Fruit fly (Drosophila melanogaster) whole organism, embryonic: ENCODE data around the gene CG43638.

Source experiments
- Atf3 ChIP-seq: fragments of 200-800 bp; sonication (Bioruptor generic); optimal IDR thresholded peaks from 3 replicates; lab custom pipeline; 2016; ENCODE audit warnings: missing biosample characterization, missing genetic modification characterization
- CG11085 ChIP-seq: fragments of 200-800 bp; sonication (Bioruptor generic); IDR thresholded peaks from 2 replicates; pipeline ENCODE4 v1.3.6; 2022; ENCODE audit warnings: missing biosample characterization, missing genetic modification characterization
- CG12391 ChIP-seq: fragments of 200-800 bp; sonication (Bioruptor generic); optimal IDR thresholded peaks from 3 replicates; lab custom pipeline; 2018; ENCODE audit warnings: missing biosample characterization, mild to moderate bottlenecking, missing genetic modification characterization, moderate library complexity
- CG12744 ChIP-seq: fragments of 200-800 bp; sonication (Bioruptor generic); optimal IDR thresholded peaks from 2 replicates; lab custom pipeline; 2016; ENCODE audit warnings: missing biosample characterization, missing genetic modification characterization
- CG13894 ChIP-seq: fragments of 200-800 bp; sonication (Bioruptor generic); optimal IDR thresholded peaks from 3 replicates; lab custom pipeline; 2018; ENCODE audit warnings: missing biosample characterization, mild to moderate bottlenecking, missing genetic modification characterization, moderate library complexity
- CG17361 ChIP-seq: fragments of 200-800 bp; sonication (Bioruptor generic); IDR thresholded peaks from 3 replicates; pipeline ENCODE4 v1.3.6; 2022; ENCODE audit warnings: missing biosample characterization, missing genetic modification characterization
- CG17612 ChIP-seq: fragments of 200-800 bp; sonication (Bioruptor generic); IDR thresholded peaks from 2 replicates; pipeline ENCODE4 v1.3.6; 2022; ENCODE audit warnings: missing biosample characterization, missing genetic modification characterization
- CG2129 ChIP-seq: fragments of 200-800 bp; sonication (Bioruptor generic); IDR thresholded peaks from 2 replicates; pipeline ENCODE4 v1.3.6; 2022; ENCODE audit warnings: missing biosample characterization, missing genetic modification characterization; ENCODE audit not compliant: partially characterized antibody
- CG2889 ChIP-seq: fragments of 200-800 bp; sonication (Bioruptor generic); IDR thresholded peaks from 3 replicates; pipeline ENCODE4 v1.3.6; 2022; ENCODE audit warnings: missing biosample characterization, missing genetic modification characterization
- CG3726 ChIP-seq: fragments of 200-800 bp; sonication (Bioruptor generic); IDR thresholded peaks from 3 replicates; pipeline ENCODE4, ENCODE4 v1.3.6; 2022; ENCODE audit warnings: missing biosample characterization, missing genetic modification characterization
- CG4404 ChIP-seq: fragments of 200-800 bp; sonication (Bioruptor generic); IDR thresholded peaks from 2 replicates; pipeline ENCODE4 v1.3.6; 2022; ENCODE audit warnings: missing biosample characterization, missing genetic modification characterization
- CG5245 ChIP-seq: fragments of 200-800 bp; sonication (Bioruptor generic); optimal IDR thresholded peaks from 3 replicates; lab custom pipeline; 2016; ENCODE audit warnings: missing biosample characterization, missing genetic modification characterization
- CG6683 ChIP-seq: fragments of 200-800 bp; sonication (Bioruptor generic); optimal IDR thresholded peaks from 2 replicates; lab custom pipeline; 2017; ENCODE audit warnings: missing biosample characterization, mild to moderate bottlenecking, missing genetic modification characterization, missing genetic modification reagents
- CG6765 ChIP-seq: fragments of 200-800 bp; sonication (Bioruptor generic); optimal IDR thresholded peaks from 3 replicates; lab custom pipeline; 2017; ENCODE audit warnings: missing biosample characterization, mild to moderate bottlenecking, missing genetic modification characterization
- CG6854 ChIP-seq: fragments of 200-800 bp; sonication (Bioruptor generic); optimal IDR thresholded peaks from 3 replicates; lab custom pipeline; 2017; ENCODE audit warnings: missing biosample characterization, mild to moderate bottlenecking, missing genetic modification characterization
- CG7357 ChIP-seq: fragments of 200-800 bp; sonication (Bioruptor generic); IDR thresholded peaks from 3 replicates; pipeline ENCODE4 v1.3.6; 2022; ENCODE audit warnings: missing biosample characterization, missing genetic modification characterization
- CG7556 ChIP-seq: fragments of 200-800 bp; sonication (Bioruptor generic); optimal IDR thresholded peaks from 2 replicates; lab custom pipeline; 2017; ENCODE audit warnings: missing biosample characterization, mild to moderate bottlenecking, missing genetic modification characterization
- CG8388 ChIP-seq: fragments of 200-800 bp; sonication (Bioruptor generic); optimal IDR thresholded peaks from 2 replicates; lab custom pipeline; 2019; ENCODE audit warnings: missing biosample characterization, mild to moderate bottlenecking, missing genetic modification characterization, moderate library complexity
- CG8944 ChIP-seq: fragments of 200-800 bp; sonication (Bioruptor generic); optimal IDR thresholded peaks from 3 replicates; lab custom pipeline; 2016; ENCODE audit warnings: missing biosample characterization, missing genetic modification characterization
- CG9609 ChIP-seq: fragments of 200-800 bp; sonication (Bioruptor generic); optimal IDR thresholded peaks from 3 replicates; lab custom pipeline; 2016; ENCODE audit warnings: missing biosample characterization, missing genetic modification characterization
- CG9797 ChIP-seq: fragments of 200-800 bp; sonication (Bioruptor generic); optimal IDR thresholded peaks from 3 replicates; lab custom pipeline; 2018; ENCODE audit warnings: missing biosample characterization, mild to moderate bottlenecking, missing genetic modification characterization
- CG9817 ChIP-seq: fragments of 200-800 bp; sonication (Bioruptor generic); optimal IDR thresholded peaks from 2 replicates; lab custom pipeline; 2018; ENCODE audit warnings: missing biosample characterization, mild to moderate bottlenecking, missing genetic modification characterization, moderate library complexity
- CHES-1-like ChIP-seq: fragments of 200-800 bp; sonication (Bioruptor generic); optimal IDR thresholded peaks from 2 replicates; lab custom pipeline; 2016; ENCODE audit warnings: missing biosample characterization, missing genetic modification characterization
- CTCF ChIP-seq: fragments of 200-800 bp; sonication (Bioruptor generic); optimal IDR thresholded peaks from 2 replicates; lab custom pipeline; 2017; ENCODE audit warnings: missing biosample characterization, mild to moderate bottlenecking, missing genetic modification characterization, moderate library complexity
- Drgx ChIP-seq: fragments of 200-800 bp; sonication (Bioruptor generic); IDR thresholded peaks from 2 replicates; pipeline ENCODE4 v1.3.6; 2022; ENCODE audit warnings: missing biosample characterization, missing genetic modification characterization
- Elba2 ChIP-seq: fragments of 200-800 bp; sonication (Bioruptor generic); optimal IDR thresholded peaks from 3 replicates; lab custom pipeline; 2016; ENCODE audit warnings: missing biosample characterization, missing genetic modification characterization
- Ets65A ChIP-seq: fragments of 200-800 bp; sonication (Bioruptor generic); peaks from one replicate; lab custom pipeline; 2016; ENCODE audit warnings: missing biosample characterization, missing genetic modification characterization
- Hand ChIP-seq: fragments of 200-800 bp; sonication (Bioruptor generic); optimal IDR thresholded peaks from 2 replicates; lab custom pipeline; 2017; ENCODE audit warnings: mild to moderate bottlenecking, missing biosample characterization, missing genetic modification reagents, missing genetic modification characterization
- Oaz ChIP-seq: fragments of 200-800 bp; sonication (Bioruptor generic); IDR thresholded peaks from 2 replicates; pipeline ENCODE4 v1.3.6; 2022; ENCODE audit warnings: missing biosample characterization, missing genetic modification characterization
- Rx ChIP-seq: fragments of 200-800 bp; sonication (Bioruptor generic); IDR thresholded peaks from 2 replicates; pipeline ENCODE4 v1.3.6; 2022; ENCODE audit warnings: missing biosample characterization, missing genetic modification characterization
- Six4 ChIP-seq: fragments of 200-800 bp; sonication (Bioruptor generic); optimal IDR thresholded peaks from 2 replicates; lab custom pipeline; 2016; ENCODE audit warnings: missing biosample characterization, missing genetic modification characterization
- Sox102F ChIP-seq: fragments of 200-800 bp; sonication (Bioruptor generic); optimal IDR thresholded peaks from 2 replicates; lab custom pipeline; 2018; ENCODE audit warnings: missing biosample characterization, mild to moderate bottlenecking, missing genetic modification characterization, moderate library complexity
- abd-A ChIP-seq: fragments of 200-800 bp; sonication (Bioruptor generic); optimal IDR thresholded peaks from 3 replicates; lab custom pipeline; 2019; ENCODE audit warnings: missing biosample characterization, mild to moderate bottlenecking, missing genetic modification characterization, moderate library complexity
- bbx ChIP-seq: fragments of 200-800 bp; sonication (Bioruptor generic); IDR thresholded peaks from 2 replicates; pipeline ENCODE4 v1.3.6; 2022; ENCODE audit warnings: missing biosample characterization, missing genetic modification characterization; ENCODE audit not compliant: partially characterized antibody
- cad ChIP-seq: fragments of >200 bp; optimal IDR thresholded peaks from 2 replicates; lab custom pipeline; 2017; ENCODE audit warnings: missing biosample characterization, missing genetic modification characterization
- crol ChIP-seq: fragments of 200-800 bp; sonication (Bioruptor generic); IDR thresholded peaks from 2 replicates; pipeline ENCODE4 v1.3.6; 2022; ENCODE audit warnings: missing biosample characterization, missing genetic modification characterization
- dm ChIP-seq: fragments of 200-800 bp; sonication (Bioruptor generic); optimal IDR thresholded peaks from 3 replicates; lab custom pipeline; 2016; ENCODE audit warnings: missing biosample characterization, missing genetic modification characterization
- eve ChIP-seq, 2 experiments: fragments of >200 bp; optimal IDR thresholded peaks; 2 replicates each; lab custom pipeline; 2017; ENCODE audit warnings: missing biosample characterization in 2 of 2, missing genetic modification characterization in 2 of 2
- fd64A ChIP-seq: fragments of 200-800 bp; sonication (Bioruptor generic); optimal IDR thresholded peaks from 3 replicates; lab custom pipeline; 2018; ENCODE audit warnings: missing biosample characterization, mild to moderate bottlenecking, missing genetic modification characterization
- gce ChIP-seq: fragments of 200-800 bp; sonication (Bioruptor generic); IDR thresholded peaks from 3 replicates; pipeline ENCODE4 v1.3.6; 2022; ENCODE audit warnings: missing biosample characterization, missing genetic modification characterization
- oc ChIP-seq: fragments of 200-800 bp; sonication (Bioruptor generic); optimal IDR thresholded peaks from 2 replicates; lab custom pipeline; 2018; ENCODE audit warnings: missing biosample characterization, mild to moderate bottlenecking, missing genetic modification characterization, moderate library complexity
- p53 ChIP-seq: fragments of 200-800 bp; sonication (Bioruptor generic); optimal IDR thresholded peaks from 2 replicates; lab custom pipeline; 2016; ENCODE audit warnings: missing biosample characterization, missing genetic modification characterization
- pan ChIP-seq, 4 experiments: fragments of >200 bp in 3 of 4; fragments of 200-800 bp in 1 of 4; sonication (Bioruptor generic) in 1 of 4; optimal IDR thresholded peaks in 3 of 4; IDR thresholded peaks in 1 of 4; 2 replicates each; pipeline versions ENCODE4 v1.3.6 to Lab custom; 2017 to 2022; ENCODE audit warnings: missing biosample characterization in 2 of 4, missing genetic modification characterization in 2 of 4, mixed read lengths in 1 of 4
- pfk ChIP-seq: fragments of 200-800 bp; sonication (Bioruptor generic); optimal IDR thresholded peaks from 2 replicates; lab custom pipeline; 2018; ENCODE audit warnings: missing biosample characterization, mild to moderate bottlenecking, missing genetic modification characterization, moderate library complexity
- sim ChIP-seq: fragments of 200-800 bp; sonication (Bioruptor generic); IDR thresholded peaks from 2 replicates; pipeline ENCODE4 v1.3.6; 2022; ENCODE audit warnings: missing biosample characterization, missing genetic modification characterization
- sr ChIP-seq: fragments of 200-800 bp; sonication (Bioruptor generic); IDR thresholded peaks from 3 replicates; pipeline ENCODE4 v1.3.6; 2022; ENCODE audit warnings: missing biosample characterization, missing genetic modification characterization
- ssp ChIP-seq: fragments of 200-800 bp; sonication (Bioruptor generic); IDR thresholded peaks from 2 replicates; pipeline ENCODE4 v1.3.6; 2022; ENCODE audit warnings: missing biosample characterization, missing genetic modification characterization
- vvl ChIP-seq: fragments of 200-800 bp; sonication (Bioruptor generic); IDR thresholded peaks from 2 replicates; pipeline ENCODE4 v1.3.6; 2022; ENCODE audit warnings: missing biosample characterization, missing genetic modification characterization
- wek ChIP-seq: fragments of 200-800 bp; sonication (Bioruptor generic); optimal IDR thresholded peaks from 3 replicates; lab custom pipeline; 2018; ENCODE audit warnings: missing biosample characterization, mild to moderate bottlenecking, missing genetic modification characterization, moderate library complexity
- yki ChIP-seq: fragments of >200 bp; optimal IDR thresholded peaks from 3 replicates; lab custom pipeline; 2018
- zfh2 ChIP-seq: fragments of 200-800 bp; sonication (Bioruptor generic); optimal IDR thresholded peaks from 2 replicates; lab custom pipeline; 2016; ENCODE audit warnings: missing biosample characterization, missing genetic modification characterization

CG43638 gene

DNA sequence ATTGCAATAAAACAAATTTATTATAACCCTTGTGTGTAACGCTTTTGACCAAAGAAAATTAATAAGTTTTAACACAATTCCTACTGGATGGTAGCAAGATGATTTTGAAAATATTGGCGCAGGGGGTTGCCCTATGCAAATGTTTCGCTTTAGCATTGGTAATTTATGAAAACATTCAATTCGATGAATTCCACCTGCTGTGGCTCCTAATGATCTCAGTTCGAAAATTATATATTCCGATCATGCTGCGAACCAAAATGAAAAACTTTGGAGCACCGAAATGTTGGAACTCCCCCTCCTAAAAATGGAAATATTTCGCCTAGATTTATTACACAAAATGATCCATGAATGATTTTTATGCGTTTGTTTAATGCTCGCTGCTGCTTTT is 41.3 kb downstream of the CG43638 start (continued):
- TF ChIP-seq bbx (GFP tag; lab: Robert Waterston, UW): no peak
- TF ChIP-seq gce: no peak
- TF ChIP-seq CG11085: no peak
- no peak for TF ChIP-seq CG2129 (GFP tag; lab: Robert Waterston, UW)
- no peak for TF ChIP-seq CG7357
- no peak for TF ChIP-seq Rx (GFP tag; lab: Robert Waterston, UW)
- TF ChIP-seq Elba2 (GFP tag; lab: Kevin White, UChicago): no peak
- TF ChIP-seq CG8944 (GFP tag; lab: Kevin White, UChicago): no peak
- TF ChIP-seq CG4404 (GFP tag; lab: Robert Waterston, UW): no peak
- TF ChIP-seq fd64A (GFP tag; lab: Kevin White, UChicago): no peak
- TF ChIP-seq vvl: peak; percentile 78
- TF ChIP-seq Hand (GFP tag; lab: Kevin White, UChicago): no peak
- TF ChIP-seq CG8388 (GFP tag; lab: Kevin White, UChicago): no peak
- TF ChIP-seq CTCF: no peak
- TF ChIP-seq sim: no peak
- no peak for TF ChIP-seq oc (tag; lab: Kevin White, UChicago)

DNA sequence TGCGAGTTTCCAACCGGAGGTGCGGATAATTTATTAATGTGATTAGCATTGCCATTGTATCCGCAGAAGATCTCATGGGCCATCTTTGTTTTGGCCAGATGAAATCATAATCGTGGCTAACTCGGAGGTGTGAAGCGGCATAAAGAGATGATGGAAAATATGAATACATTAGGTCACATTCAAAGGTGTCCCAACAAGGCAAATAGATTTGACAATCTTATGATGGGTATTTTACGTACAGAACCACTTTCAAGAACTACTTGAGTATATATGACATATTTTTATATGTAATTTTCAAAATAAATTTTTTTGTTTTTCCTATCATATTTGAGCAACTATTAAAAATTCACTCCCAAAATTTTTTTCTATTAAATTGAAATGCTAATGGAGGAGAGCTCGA is 43.9 kb downstream of the CG43638 start, which contains the start of gene CG17154:
Gene CG17154, plus strand, starts transcription at position 301 of the 400 bp plus-strand sequence.
- TF ChIP-seq Drgx (GFP tag; lab: Robert Waterston, UW): no peak
- TF ChIP-seq yki (lab: Kevin White, UChicago): no peak
- TF ChIP-seq abd-A (tag; lab: Kevin White, UChicago): peak; percentile 40
- TF ChIP-seq p53 (GFP tag; lab: Kevin White, UChicago): no peak
- TF ChIP-seq zfh2 (GFP tag; lab: Kevin White, UChicago): no peak
- TF ChIP-seq CG3726: no peak
- no peak for TF ChIP-seq CG12391
- TF ChIP-seq CG12744: no peak
- no peak for TF ChIP-seq dm (GFP tag; lab: Kevin White, UChicago)
- TF ChIP-seq CG5245 (GFP tag; lab: Kevin White, UChicago): no peak
- TF ChIP-seq CG17612 (GFP tag; lab: Robert Waterston, UW): no peak
- TF ChIP-seq CG13894 (tag; lab: Kevin White, UChicago): peak; percentile 17
- TF ChIP-seq CG9609 (GFP tag; lab: Kevin White, UChicago): no peak
- no peak for TF ChIP-seq crol (GFP tag; lab: Robert Waterston, UW)
- TF ChIP-seq pan (optimal IDR thresholded peaks at IDR 0.05; lab: Kevin White, UChicago): no peak
- TF ChIP-seq pan (GFP tag; optimal IDR thresholded peaks at IDR 0.05 in 1 of 2, IDR thresholded peaks at IDR 0.05 in 1 of 2): no peak
- no peak for TF ChIP-seq Oaz (GFP tag; lab: Robert Waterston, UW)
- TF ChIP-seq CG6765: no peak
- TF ChIP-seq CG6854 (GFP tag; lab: Kevin White, UChicago): no peak
- TF ChIP-seq cad (GFP tag; lab: Kevin White, UChicago): no peak
- TF ChIP-seq CG9797 (GFP tag; lab: Kevin White, UChicago): no peak
- TF ChIP-seq Ets65A (GFP tag; lab: Kevin White, UChicago): peak; percentile 44

DNA sequence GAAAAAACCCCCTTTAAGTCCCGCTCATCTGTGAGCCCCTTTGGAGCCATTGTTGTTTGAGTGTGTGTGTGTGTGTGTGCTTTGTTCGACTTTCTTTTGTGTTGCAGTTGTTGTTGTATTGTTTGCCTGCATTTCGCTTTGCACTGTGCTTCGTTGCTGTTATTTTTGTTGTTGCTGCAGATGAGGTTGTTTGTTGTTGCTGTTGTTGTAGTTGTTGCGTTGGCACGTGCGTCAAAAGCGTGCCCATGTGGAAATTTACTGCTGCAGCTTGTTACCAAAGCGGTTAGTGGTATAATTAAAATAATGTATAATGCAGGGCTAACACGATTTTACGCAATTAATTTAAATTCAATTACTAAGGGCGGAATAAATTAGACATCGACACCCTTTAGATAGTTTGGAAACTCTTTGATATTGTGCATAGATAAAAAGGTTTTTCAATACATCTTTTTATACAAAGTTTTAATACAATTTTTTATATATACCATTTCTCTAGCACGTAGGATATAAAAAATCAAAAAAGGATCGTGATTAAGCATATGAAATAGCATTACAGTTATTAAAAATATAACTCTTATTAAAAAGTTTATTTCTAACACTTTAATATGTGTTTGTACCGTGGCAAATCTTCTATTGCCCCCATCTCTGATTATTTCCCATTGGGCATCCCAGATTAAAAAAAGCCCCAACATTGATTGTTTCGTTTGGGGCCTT is 46.0 kb downstream of the CG43638 start:
- TF ChIP-seq CG6683 (GFP tag; lab: Kevin White, UChicago) (no peak), CHES-1-like (GFP tag; lab: Kevin White, UChicago) (no peak), p53 (GFP tag; lab: Kevin White, UChicago) (no peak), CG17361 (GFP tag; lab: Robert Waterston, UW) (peak; percentile 24; the same call in 1 of the 3 replicates), Six4 (GFP tag; lab: Kevin White, UChicago) (no peak), eve (GFP tag; optimal IDR thresholded peaks at IDR 0.05; lab: Kevin White, UChicago) (peak in 1 of 2 experiments; percentile 47), sr (0 out of 3 replicates have a peak, but pooled peaks have one; percentile 21), pfk (GFP tag; lab: Kevin White, UChicago) (no peak), ssp (no peak), CG2889 (GFP tag; lab: Robert Waterston, UW) (no peak), CG9817 (tag; lab: Kevin White, UChicago) (no peak), Sox102F (GFP tag; lab: Kevin White, UChicago) (peak; percentile 31), Atf3 (GFP tag; lab: Kevin White, UChicago) (no peak), CG7556 (GFP tag; lab: Kevin White, UChicago) (no peak), CG17612 (GFP tag; lab: Robert Waterston, UW) (no peak), wek (GFP tag; lab: Kevin White, UChicago) (no peak)
